Fruit fly (Drosophila melanogaster) whole organism: ENCODE measurements around the gene CG43062.

ENCODE experiments used
- CG8478 ChIP-seq: fragments of >200 bp; optimal IDR thresholded peaks from 2 replicates; lab custom pipeline; 2018; ENCODE audit warnings: inconsistent platforms
- EcR ChIP-seq, 2 experiments: fragments of >200 bp; optimal IDR thresholded peaks; 2 replicates each; lab custom pipeline; 2017; ENCODE audit warnings: missing biosample characterization in 2 of 2, missing genetic modification characterization in 2 of 2, missing genetic modification reagents in 2 of 2
- pan ChIP-seq: fragments of >200 bp; optimal IDR thresholded peaks from 2 replicates; lab custom pipeline; 2017
- psq ChIP-seq: fragments of >200 bp; optimal IDR thresholded peaks from 2 replicates; lab custom pipeline; 2017
- usp ChIP-seq: fragments of >200 bp; optimal IDR thresholded peaks from 2 replicates; lab custom pipeline; 2017; ENCODE audit warnings: missing biosample characterization, missing genetic modification characterization, mixed read lengths

DNA sequence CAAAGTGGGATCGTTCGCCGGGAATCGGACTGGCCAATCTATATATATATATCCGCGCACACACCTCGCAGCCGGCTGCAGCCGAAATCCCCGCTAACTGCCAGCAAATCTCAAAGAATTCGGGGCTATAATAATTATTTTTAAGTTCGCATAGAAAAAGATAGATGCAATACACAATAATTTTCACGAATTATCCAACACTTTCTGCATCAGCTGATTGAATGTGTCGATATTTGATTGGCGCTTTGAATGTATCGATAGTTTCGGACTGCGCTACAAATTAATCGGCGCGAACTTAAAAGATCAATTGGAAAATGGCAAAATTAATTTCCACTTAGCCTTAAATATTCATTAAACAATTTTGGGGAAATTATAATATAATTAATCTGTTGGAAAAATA lies 46.6 kb downstream of the CG43062 start, which contains the start of gene Sbf:
- TF ChIP-seq EcR (GFP tag; optimal IDR thresholded peaks at IDR 0.05; lab: Kevin White, UChicago) = no peak
- TF ChIP-seq CG8478 (lab: Kevin White, UChicago) = no peak
- no peak for TF ChIP-seq psq
- no peak for TF ChIP-seq usp (GFP tag; lab: Kevin White, UChicago)
- no peak for TF ChIP-seq pan
